Worm (Caenorhabditis elegans): ENCODE results near the gene T27A8.3.

ce11 chrX:16105863-16106262 is 43.4 kb downstream of the T27A8.3 start:
- TF ChIP-seq nhr-10 (tag; optimal IDR thresholded peaks at IDR 0.05) (no peak), snpc-4 (tag; optimal IDR thresholded peaks at IDR 0.05) (no peak), nhr-12 (tag; optimal IDR thresholded peaks at IDR 0.05) (no peak), nhr-25 (tag; optimal IDR thresholded peaks at IDR 0.05) (no peak), dmd-4 (tag; optimal IDR thresholded peaks at IDR 0.05) (no peak), nhr-23 (tag; optimal IDR thresholded peaks at IDR 0.05) (no peak), egl-27 (tag; optimal IDR thresholded peaks at IDR 0.05) (no peak), unc-39 (tag; optimal IDR thresholded peaks at IDR 0.05) (no peak), lin-13 (GFP tag; optimal IDR thresholded peaks at IDR 0.05) (no peak), unc-62 (GFP tag; optimal IDR thresholded peaks at IDR 0.05) (no peak)
